Fruit fly (Drosophila melanogaster) whole organism: Measurements from ENCODE around the gene CG3223.

Source experiments
- CG8478 ChIP-seq: fragments of >200 bp; optimal IDR thresholded peaks from 2 replicates; lab custom pipeline; 2018; ENCODE audit warnings: inconsistent platforms
- Dll ChIP-seq: fragments of >200 bp; optimal IDR thresholded peaks from 2 replicates; lab custom pipeline; 2017
- EcR ChIP-seq, 2 experiments: fragments of >200 bp; optimal IDR thresholded peaks; 2 replicates each; lab custom pipeline; 2017; ENCODE audit warnings: missing biosample characterization in 2 of 2, missing genetic modification characterization in 2 of 2, missing genetic modification reagents in 2 of 2
- pan ChIP-seq: fragments of >200 bp; optimal IDR thresholded peaks from 2 replicates; lab custom pipeline; 2017
- psq ChIP-seq: fragments of >200 bp; optimal IDR thresholded peaks from 2 replicates; lab custom pipeline; 2017
- usp ChIP-seq: fragments of >200 bp; optimal IDR thresholded peaks from 2 replicates; lab custom pipeline; 2017; ENCODE audit warnings: missing biosample characterization, missing genetic modification characterization, mixed read lengths

Gene CG3223

dm6 chr3R:8009080-8009620 is at the start of gene CG3223, which contains the start of gene CG11052:
CG3223 (plus strand) TSS chr3R:8009400.
CG11052 (minus strand) TSS chr3R:8009297.
- TF ChIP-seq Dll, result no peak
- TF ChIP-seq CG8478 (lab: Kevin White, UChicago), result no peak
- TF ChIP-seq psq (lab: Kevin White, UChicago), result no peak
- no peak for TF ChIP-seq pan (lab: Kevin White, UChicago)
- no peak for TF ChIP-seq usp
- TF ChIP-seq EcR (GFP tag; optimal IDR thresholded peaks at IDR 0.05; lab: Kevin White, UChicago), result no peak

dm6 chr3R:7961348-7961747 is 47.9 kb upstream of the CG3223 start:
- TF ChIP-seq Dll, result no peak
- TF ChIP-seq pan (lab: Kevin White, UChicago), result no peak
- TF ChIP-seq usp, result no peak
- no peak for TF ChIP-seq EcR (GFP tag; optimal IDR thresholded peaks at IDR 0.05; lab: Kevin White, UChicago)
- TF ChIP-seq psq (lab: Kevin White, UChicago), result no peak
- TF ChIP-seq CG8478 (lab: Kevin White, UChicago), result no peak

- no peak for TF ChIP-seq psq (lab: Kevin White, UChicago)
- no peak for TF ChIP-seq Dll
- no peak for TF ChIP-seq EcR (GFP tag; optimal IDR thresholded peaks at IDR 0.05; lab: Kevin White, UChicago)
- no peak for TF ChIP-seq usp
- no peak for TF ChIP-seq pan (lab: Kevin White, UChicago)
- TF ChIP-seq CG8478 (lab: Kevin White, UChicago), result no peak
Measured at dm6 chr3R:7962778-7963494, 46.3 kb upstream of the CG3223 start.

dm6 chr3R:7963495-7964132 is 45.6 kb upstream of the CG3223 start:
- TF ChIP-seq CG8478 (lab: Kevin White, UChicago) (no peak), EcR (GFP tag; optimal IDR thresholded peaks at IDR 0.05; lab: Kevin White, UChicago) (no peak), pan (lab: Kevin White, UChicago) (no peak), psq (lab: Kevin White, UChicago) (no peak), Dll (no peak), usp (no peak)

dm6 chr3R:7964751-7965319 is 44.4 kb upstream of the CG3223 start:
- TF ChIP-seq usp, result no peak
- no peak for TF ChIP-seq psq (lab: Kevin White, UChicago)
- TF ChIP-seq pan (lab: Kevin White, UChicago), result no peak

dm6 chr3R:7966544-7967264 is 42.5 kb upstream of the CG3223 start:
- TF ChIP-seq CG8478 (lab: Kevin White, UChicago), result no peak
- TF ChIP-seq usp, result no peak
- no peak for TF ChIP-seq pan (lab: Kevin White, UChicago)
- TF ChIP-seq Dll, result no peak
- TF ChIP-seq psq (lab: Kevin White, UChicago), result no peak
- TF ChIP-seq EcR (GFP tag; optimal IDR thresholded peaks at IDR 0.05; lab: Kevin White, UChicago), result no peak

dm6 chr3R:7967347-7967746 is 41.9 kb upstream of the CG3223 start, which contains the start of gene dsx:
dsx (minus strand) TSS chr3R:7967408.
- TF ChIP-seq pan (lab: Kevin White, UChicago), result no peak
- no peak for TF ChIP-seq Dll
- TF ChIP-seq usp, result no peak
- no peak for TF ChIP-seq psq (lab: Kevin White, UChicago)
- no peak for TF ChIP-seq CG8478 (lab: Kevin White, UChicago)
- TF ChIP-seq EcR (GFP tag; optimal IDR thresholded peaks at IDR 0.05; lab: Kevin White, UChicago), result no peak

dm6 chr3R:7967801-7968200 is 41.4 kb upstream of the CG3223 start:
- TF ChIP-seq CG8478 (lab: Kevin White, UChicago), result no peak
- peak; percentile 89 for TF ChIP-seq Dll
- TF ChIP-seq EcR (GFP tag; optimal IDR thresholded peaks at IDR 0.05; lab: Kevin White, UChicago), result peak in 1 of 2 experiments; percentile 88

- TF ChIP-seq EcR (GFP tag; optimal IDR thresholded peaks at IDR 0.05; lab: Kevin White, UChicago) (no peak), CG8478 (lab: Kevin White, UChicago) (no peak), usp (no peak), psq (lab: Kevin White, UChicago) (no peak), pan (lab: Kevin White, UChicago) (no peak), Dll (no peak)
Measured at dm6 chr3R:7968958-7969701, 40.1 kb upstream of the CG3223 start.

dm6 chr3R:7969702-7970175 is 39.5 kb upstream of the CG3223 start:
- TF ChIP-seq EcR (GFP tag; optimal IDR thresholded peaks at IDR 0.05; lab: Kevin White, UChicago), result no peak
- no peak for TF ChIP-seq Dll
- TF ChIP-seq usp, result no peak
- TF ChIP-seq psq (lab: Kevin White, UChicago), result no peak
- no peak for TF ChIP-seq CG8478 (lab: Kevin White, UChicago)
- no peak for TF ChIP-seq pan (lab: Kevin White, UChicago)

dm6 chr3R:7970640-7971039 is 38.6 kb upstream of the CG3223 start:
- TF ChIP-seq CG8478 (lab: Kevin White, UChicago), result no peak
- TF ChIP-seq Dll, result peak; percentile 3
- no peak for TF ChIP-seq usp
